Fruit fly (Drosophila melanogaster): Measurements from ENCODE around the gene eIF2beta.

DNA sequence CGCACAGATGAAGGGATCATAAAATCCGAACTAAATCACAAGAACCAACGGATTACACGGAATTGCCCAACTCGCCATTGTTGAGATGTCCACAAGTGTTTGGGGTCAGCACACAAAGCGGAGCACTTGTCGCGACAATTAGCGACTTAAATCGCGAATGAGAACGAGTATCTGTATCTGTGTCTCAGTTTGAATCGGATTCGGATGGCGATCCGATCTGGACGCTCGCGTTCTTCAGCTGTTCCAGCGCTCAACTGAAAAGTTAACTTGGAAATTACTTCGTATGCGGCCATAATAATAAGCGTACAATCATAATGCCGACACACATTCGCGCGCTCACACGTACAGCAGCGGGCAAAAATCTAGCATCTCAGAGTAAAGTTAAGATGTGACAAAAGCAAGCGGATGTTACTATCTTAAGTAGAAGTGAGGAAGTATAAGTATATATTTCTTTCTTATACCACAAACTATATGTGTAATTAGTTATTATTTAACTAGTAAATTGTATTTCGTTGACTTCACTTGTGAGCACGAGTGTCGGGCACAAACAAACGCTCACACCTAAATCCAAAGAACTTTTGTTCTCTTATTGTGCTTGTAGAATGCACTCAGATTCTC lies 36.0 kb downstream of the eIF2beta start, which contains the start of gene CG10660:
- TF ChIP-seq Dip3 (GFP tag; optimal IDR thresholded peaks at IDR 0.05) (peak; percentile 69), CG15073 (GFP tag; optimal IDR thresholded peaks at IDR 0.05) (peak; percentile 22), chm (GFP tag; IDR thresholded peaks at IDR 0.05) (peak; percentile 91), Elba2 (GFP tag; optimal IDR thresholded peaks at IDR 0.05) (no peak), Hsf (GFP tag; optimal IDR thresholded peaks at IDR 0.05) (peak; percentile 83), CG17802 (tag; optimal IDR thresholded peaks at IDR 0.05) (peak; percentile 65), CG3407 (GFP tag; optimal IDR thresholded peaks at IDR 0.05) (peak; percentile 82), jigr1 (GFP tag; IDR thresholded peaks at IDR 0.05) (peak; percentile 50; the same call in 1 of the 3 replicates), cato (GFP tag; optimal IDR thresholded peaks at IDR 0.05; ENCODE audit: borderline replicate concordance) (peak; percentile 75), Usf (GFP tag; optimal IDR thresholded peaks at IDR 0.05) (peak; percentile 60), CG9609 (GFP tag; optimal IDR thresholded peaks at IDR 0.05) (peak; percentile 31)
